Fruit fly (Drosophila melanogaster) whole organism, embryonic: ENCODE data around the gene dgt2.

Source experiments
- Blimp-1 ChIP-seq: fragments of 200-800 bp; sonication (Bioruptor generic); optimal IDR thresholded peaks from 3 replicates; lab custom pipeline; 2018; ENCODE audit warnings: missing biosample characterization, missing genetic modification characterization, mild to moderate bottlenecking, moderate library complexity, missing genetic modification reagents
- CG10274 ChIP-seq: fragments of 200-800 bp; sonication (Bioruptor generic); optimal IDR thresholded peaks from 3 replicates; lab custom pipeline; 2017; ENCODE audit warnings: missing biosample characterization, mild to moderate bottlenecking, missing genetic modification characterization
- CG10462 ChIP-seq: fragments of 200-800 bp; sonication (Bioruptor generic); optimal IDR thresholded peaks from 2 replicates; lab custom pipeline; 2016; ENCODE audit warnings: missing biosample characterization, missing genetic modification characterization
- CG11085 ChIP-seq: fragments of 200-800 bp; sonication (Bioruptor generic); IDR thresholded peaks from 2 replicates; pipeline ENCODE4 v1.3.6; 2022; ENCODE audit warnings: missing biosample characterization, missing genetic modification characterization
- CG11456 ChIP-seq: fragments of 200-800 bp; sonication (Bioruptor generic); IDR thresholded peaks from 3 replicates; pipeline ENCODE4 v1.3.6; 2022; ENCODE audit warnings: missing biosample characterization, missing genetic modification characterization
- CG11695 ChIP-seq: fragments of 200-800 bp; sonication (Bioruptor generic); IDR thresholded peaks from 3 replicates; pipeline ENCODE4 v1.3.6; 2022; ENCODE audit warnings: missing biosample characterization, missing genetic modification characterization
- CG14710 ChIP-seq: fragments of 200-800 bp; sonication (Bioruptor generic); optimal IDR thresholded peaks from 3 replicates; lab custom pipeline; 2019; ENCODE audit warnings: missing biosample characterization, mild to moderate bottlenecking, missing genetic modification characterization, moderate library complexity
- CG14860 ChIP-seq: fragments of 200-800 bp; sonication (Bioruptor generic); IDR thresholded peaks from 3 replicates; pipeline ENCODE4 v1.3.6; 2022; ENCODE audit warnings: missing biosample characterization, missing genetic modification characterization; ENCODE audit not compliant: partially characterized antibody
- CG17829 ChIP-seq: fragments of 200-800 bp; optimal IDR thresholded peaks from 2 replicates; lab custom pipeline; 2019; ENCODE audit warnings: missing biosample characterization, mild to moderate bottlenecking, missing genetic modification characterization, moderate library complexity
- CG2116 ChIP-seq: fragments of 200-800 bp; sonication (Bioruptor generic); optimal IDR thresholded peaks from 3 replicates; lab custom pipeline; 2018; ENCODE audit warnings: missing biosample characterization, mild to moderate bottlenecking, missing genetic modification characterization
- CG2120 ChIP-seq: fragments of 200-800 bp; sonication (Bioruptor generic); optimal IDR thresholded peaks from 3 replicates; lab custom pipeline; 2016; ENCODE audit warnings: missing biosample characterization, missing genetic modification characterization
- CG2889 ChIP-seq: fragments of 200-800 bp; sonication (Bioruptor generic); IDR thresholded peaks from 3 replicates; pipeline ENCODE4 v1.3.6; 2022; ENCODE audit warnings: missing biosample characterization, missing genetic modification characterization
- CG30403 ChIP-seq: fragments of 200-800 bp; sonication (Bioruptor generic); optimal IDR thresholded peaks from 3 replicates; lab custom pipeline; 2016; ENCODE audit warnings: missing biosample characterization, missing genetic modification characterization
- CG3065 ChIP-seq: fragments of 200-800 bp; sonication (Bioruptor generic); optimal IDR thresholded peaks from 2 replicates; lab custom pipeline; 2016; ENCODE audit warnings: missing biosample characterization, missing genetic modification characterization
- CG31388 ChIP-seq: fragments of 200-800 bp; sonication (Bioruptor generic); optimal IDR thresholded peaks from 2 replicates; lab custom pipeline; 2016; ENCODE audit warnings: missing biosample characterization, missing genetic modification characterization
- CG6813 ChIP-seq: fragments of 200-800 bp; sonication (Bioruptor generic); optimal IDR thresholded peaks from 2 replicates; lab custom pipeline; 2017; ENCODE audit warnings: missing biosample characterization, missing genetic modification characterization, mild to moderate bottlenecking, moderate library complexity, missing genetic modification reagents
- CG6854 ChIP-seq: fragments of 200-800 bp; sonication (Bioruptor generic); optimal IDR thresholded peaks from 3 replicates; lab custom pipeline; 2017; ENCODE audit warnings: missing biosample characterization, mild to moderate bottlenecking, missing genetic modification characterization
- CG8089 ChIP-seq: fragments of 200-800 bp; sonication (Bioruptor generic); optimal IDR thresholded peaks from 3 replicates; lab custom pipeline; 2016; ENCODE audit warnings: missing biosample characterization, missing genetic modification characterization
- CG9437 ChIP-seq: fragments of 200-800 bp; sonication (Bioruptor generic); optimal IDR thresholded peaks from 2 replicates; lab custom pipeline; 2018; ENCODE audit warnings: missing biosample characterization, mild to moderate bottlenecking, missing genetic modification characterization
- CHES-1-like ChIP-seq: fragments of 200-800 bp; sonication (Bioruptor generic); optimal IDR thresholded peaks from 2 replicates; lab custom pipeline; 2016; ENCODE audit warnings: missing biosample characterization, missing genetic modification characterization
- CrebB ChIP-seq: fragments of 200-800 bp; sonication (Bioruptor generic); optimal IDR thresholded peaks from 3 replicates; lab custom pipeline; 2018; ENCODE audit warnings: missing biosample characterization, mild to moderate bottlenecking, missing genetic modification characterization
- D ChIP-seq, 2 experiments: fragments of 200-800 bp in 1 of 2; fragments of >200 bp in 1 of 2; sonication (Bioruptor generic) in 1 of 2; optimal IDR thresholded peaks; 2 replicates in 1 of 2; 3 replicates in 1 of 2; lab custom pipeline; 2017; ENCODE audit warnings: mild to moderate bottlenecking in 1 of 2, missing biosample characterization in 1 of 2, missing genetic modification characterization in 1 of 2, missing genetic modification reagents in 1 of 2
- E2f1 ChIP-seq: fragments of 200-800 bp; sonication (Bioruptor generic); IDR thresholded peaks from 2 replicates; pipeline ENCODE4 v1.3.6; 2022; ENCODE audit warnings: missing biosample characterization, missing genetic modification characterization
- Fer1 ChIP-seq: fragments of 200-800 bp; sonication (Bioruptor generic); optimal IDR thresholded peaks from 2 replicates; lab custom pipeline; 2017; ENCODE audit warnings: missing biosample characterization, mild to moderate bottlenecking, missing genetic modification characterization
- Mad ChIP-seq: fragments of 200-800 bp; sonication (Bioruptor generic); optimal IDR thresholded peaks from 2 replicates; lab custom pipeline; 2016; ENCODE audit warnings: missing biosample characterization, missing genetic modification characterization
- Meics ChIP-seq: fragments of 200-800 bp; sonication (Bioruptor generic); optimal IDR thresholded peaks from 2 replicates; lab custom pipeline; 2017; ENCODE audit warnings: missing biosample characterization, mild to moderate bottlenecking, missing genetic modification characterization
- NK7.1 ChIP-seq: fragments of 200-800 bp; sonication (Bioruptor generic); optimal IDR thresholded peaks from 3 replicates; lab custom pipeline; 2016; ENCODE audit warnings: missing biosample characterization, missing genetic modification characterization
- Xbp1 ChIP-seq: fragments of 200-800 bp; sonication (Bioruptor generic); optimal IDR thresholded peaks from 3 replicates; lab custom pipeline; 2016; ENCODE audit warnings: missing biosample characterization, mild to moderate bottlenecking, missing genetic modification characterization
- ac ChIP-seq: fragments of 200-800 bp; sonication (Bioruptor generic); optimal IDR thresholded peaks from 3 replicates; lab custom pipeline; 2017; ENCODE audit warnings: missing biosample characterization, mild to moderate bottlenecking, missing genetic modification characterization
- chn ChIP-seq: fragments of 200-800 bp; sonication (Bioruptor generic); optimal IDR thresholded peaks from 2 replicates; lab custom pipeline; 2016; ENCODE audit warnings: missing biosample characterization, missing genetic modification characterization
- dati ChIP-seq: fragments of 200-800 bp; sonication (Bioruptor generic); IDR thresholded peaks from 2 replicates; pipeline ENCODE4 v1.3.6; 2022; ENCODE audit warnings: missing biosample characterization, missing genetic modification characterization
- disco-r ChIP-seq: fragments of 200-800 bp; sonication (Bioruptor generic); optimal IDR thresholded peaks from 2 replicates; lab custom pipeline; 2016; ENCODE audit warnings: missing biosample characterization, missing genetic modification characterization
- fd64A ChIP-seq: fragments of 200-800 bp; sonication (Bioruptor generic); optimal IDR thresholded peaks from 3 replicates; lab custom pipeline; 2018; ENCODE audit warnings: missing biosample characterization, mild to moderate bottlenecking, missing genetic modification characterization
- insv ChIP-seq, 2 experiments: fragments of 200-800 bp; sonication (Bioruptor generic); optimal IDR thresholded peaks; 3 replicates each; lab custom pipeline; 2016 to 2018; ENCODE audit warnings: missing biosample characterization in 2 of 2, missing genetic modification characterization in 2 of 2
- kah ChIP-seq: fragments of 200-800 bp; sonication (Bioruptor generic); optimal IDR thresholded peaks from 2 replicates; lab custom pipeline; 2018; ENCODE audit warnings: missing biosample characterization, mild to moderate bottlenecking, missing genetic modification characterization
- kni ChIP-seq: fragments of 200-800 bp; sonication (Bioruptor generic); optimal IDR thresholded peaks from 3 replicates; lab custom pipeline; 2017; ENCODE audit warnings: mild to moderate bottlenecking, missing biosample characterization, missing genetic modification reagents, missing genetic modification characterization
- knrl ChIP-seq: fragments of 200-800 bp; sonication (Bioruptor generic); IDR thresholded peaks from 3 replicates; pipeline ENCODE4 v1.3.6; 2022; ENCODE audit warnings: missing biosample characterization, missing genetic modification characterization; ENCODE audit not compliant: partially characterized antibody
- maf-S ChIP-seq: fragments of 200-800 bp; sonication (Bioruptor generic); optimal IDR thresholded peaks from 2 replicates; lab custom pipeline; 2016; ENCODE audit warnings: missing biosample characterization, missing genetic modification characterization
- mld ChIP-seq: fragments of 200-800 bp; sonication (Bioruptor generic); IDR thresholded peaks from 3 replicates; pipeline ENCODE4 v1.3.6; 2022; ENCODE audit warnings: missing biosample characterization, missing genetic modification characterization; ENCODE audit not compliant: partially characterized antibody
- nom ChIP-seq: fragments of 200-800 bp; sonication (Bioruptor generic); optimal IDR thresholded peaks from 2 replicates; lab custom pipeline; 2017; ENCODE audit warnings: missing biosample characterization, missing genetic modification characterization, mild to moderate bottlenecking, moderate library complexity, missing genetic modification reagents
- peb ChIP-seq: fragments of 200-800 bp; sonication (Bioruptor generic); IDR thresholded peaks from 2 replicates; pipeline ENCODE4 v1.3.6; 2022; ENCODE audit warnings: missing biosample characterization, missing genetic modification characterization
- pho ChIP-seq: fragments of 200-800 bp; sonication (Bioruptor generic); optimal IDR thresholded peaks from 2 replicates; lab custom pipeline; 2016; ENCODE audit warnings: missing biosample characterization, missing genetic modification characterization
- scrt ChIP-seq: fragments of 200-800 bp; sonication (Bioruptor generic); optimal IDR thresholded peaks from 2 replicates; lab custom pipeline; 2018; ENCODE audit warnings: missing biosample characterization, mild to moderate bottlenecking, missing genetic modification characterization, moderate library complexity
- sim ChIP-seq: fragments of 200-800 bp; sonication (Bioruptor generic); IDR thresholded peaks from 2 replicates; pipeline ENCODE4 v1.3.6; 2022; ENCODE audit warnings: missing biosample characterization, missing genetic modification characterization
- sqz ChIP-seq: fragments of 200-800 bp; sonication (Bioruptor generic); optimal IDR thresholded peaks from 3 replicates; lab custom pipeline; 2018; ENCODE audit warnings: missing biosample characterization, mild to moderate bottlenecking, missing genetic modification characterization
- trem ChIP-seq: fragments of 200-800 bp; optimal IDR thresholded peaks from 3 replicates; lab custom pipeline; 2019; ENCODE audit warnings: missing biosample characterization, mild to moderate bottlenecking, missing genetic modification characterization, moderate library complexity
- twi ChIP-seq: fragments of 200-800 bp; optimal IDR thresholded peaks from 2 replicates; lab custom pipeline; 2019; ENCODE audit warnings: missing biosample characterization, mild to moderate bottlenecking, missing genetic modification characterization, moderate library complexity
- tx ChIP-seq: fragments of 200-800 bp; sonication (Bioruptor generic); optimal IDR thresholded peaks from 2 replicates; lab custom pipeline; 2016; ENCODE audit warnings: missing biosample characterization, missing genetic modification characterization
- wor ChIP-seq: fragments of 200-800 bp; sonication (Bioruptor generic); IDR thresholded peaks from 2 replicates; pipeline ENCODE4 v1.3.6; 2022; ENCODE audit warnings: missing biosample characterization, missing genetic modification characterization

dgt2 gene

dm6 chr2L:12004211-12004979 lies 14.7 kb downstream of the dgt2 start (continued):
- TF ChIP-seq dati (GFP tag; lab: Robert Waterston, UW) (no peak), trem (tag; lab: Kevin White, UChicago) (peak; percentile 20), CG8089 (peak; percentile 78), CG6813 (peak; percentile 85), CG3065 (GFP tag; lab: Kevin White, UChicago) (peak; percentile 85), sqz (peak; percentile 72), CG2889 (no peak), twi (tag; lab: Kevin White, UChicago) (peak; percentile 26), kah (GFP tag; lab: Kevin White, UChicago) (peak; percentile 26), CG2120 (GFP tag; lab: Kevin White, UChicago) (peak; percentile 47), CG9437 (GFP tag; lab: Kevin White, UChicago) (peak; percentile 18), CrebB (tag; lab: Kevin White, UChicago) (peak; percentile 85), Fer1 (GFP tag; lab: Kevin White, UChicago) (peak; percentile 80), Mad (peak; percentile 31), NK7.1 (GFP tag; lab: Kevin White, UChicago) (no peak), E2f1 (no peak), CG17829 (tag; lab: Kevin White, UChicago) (peak; percentile 34), Meics (GFP tag; lab: Kevin White, UChicago) (peak; percentile 60), Xbp1 (peak; percentile 17), tx (peak; percentile 22), mld (no peak), ac (peak; percentile 86), CG14710 (tag; lab: Kevin White, UChicago) (peak; percentile 64), CG31388 (GFP tag; lab: Kevin White, UChicago) (no peak), chn (peak; percentile 30), kni (peak; percentile 88), wor (GFP tag; lab: Robert Waterston, UW) (no peak), knrl (GFP tag; lab: Robert Waterston, UW) (no peak), CG2116 (GFP tag; lab: Kevin White, UChicago) (peak; percentile 63), CHES-1-like (GFP tag; lab: Kevin White, UChicago) (peak; percentile 77), Blimp-1 (peak; percentile 47), CG30403 (GFP tag; lab: Kevin White, UChicago) (no peak), sim (GFP tag; lab: Robert Waterston, UW) (no peak), peb (no peak), fd64A (GFP tag; lab: Kevin White, UChicago) (peak; percentile 89), D (optimal IDR thresholded peaks at IDR 0.05; lab: Kevin White, UChicago) (no peak), D (GFP tag; optimal IDR thresholded peaks at IDR 0.05; lab: Kevin White, UChicago) (peak; percentile 75), CG6854 (peak; percentile 77), CG11456 (GFP tag; lab: Robert Waterston, UW) (no peak), CG10462 (GFP tag; lab: Kevin White, UChicago) (peak; percentile 12), CG10274 (peak; percentile 52), CG11695 (GFP tag; lab: Robert Waterston, UW) (no peak), insv (GFP tag; optimal IDR thresholded peaks at IDR 0.05; lab: Kevin White, UChicago) (no peak), CG11085 (GFP tag; lab: Robert Waterston, UW) (no peak), maf-S (GFP tag; lab: Kevin White, UChicago) (peak; percentile 25), disco-r (GFP tag; lab: Kevin White, UChicago) (peak; percentile 2), pho (GFP tag; lab: Kevin White, UChicago) (peak; percentile 28), nom (GFP tag; lab: Kevin White, UChicago) (no peak), scrt (GFP tag; lab: Kevin White, UChicago) (no peak), CG14860 (GFP tag; lab: Robert Waterston, UW) (no peak)
